Fruit fly (Drosophila melanogaster) whole organism, embryonic: ENCODE measurements around the gene Pif1.

Experiments used
- Bdp1 ChIP-seq: fragments of 200-800 bp; sonication (Bioruptor generic); optimal IDR thresholded peaks from 3 replicates; lab custom pipeline; 2016; ENCODE audit warnings: missing biosample characterization, missing genetic modification characterization
- CG10274 ChIP-seq: fragments of 200-800 bp; sonication (Bioruptor generic); optimal IDR thresholded peaks from 3 replicates; lab custom pipeline; 2017; ENCODE audit warnings: missing biosample characterization, mild to moderate bottlenecking, missing genetic modification characterization
- CG12391 ChIP-seq: fragments of 200-800 bp; sonication (Bioruptor generic); optimal IDR thresholded peaks from 3 replicates; lab custom pipeline; 2018; ENCODE audit warnings: missing biosample characterization, mild to moderate bottlenecking, missing genetic modification characterization, moderate library complexity
- CG12744 ChIP-seq: fragments of 200-800 bp; sonication (Bioruptor generic); optimal IDR thresholded peaks from 2 replicates; lab custom pipeline; 2016; ENCODE audit warnings: missing biosample characterization, missing genetic modification characterization
- CG12942 ChIP-seq: fragments of 200-800 bp; sonication (Bioruptor generic); optimal IDR thresholded peaks from 3 replicates; lab custom pipeline; 2016; ENCODE audit warnings: missing biosample characterization, missing genetic modification characterization
- CG13287 ChIP-seq: fragments of 200-800 bp; sonication (Bioruptor generic); IDR thresholded peaks from 2 replicates; pipeline ENCODE4 v1.3.6; 2022; ENCODE audit warnings: missing biosample characterization, missing genetic modification characterization; ENCODE audit not compliant: partially characterized antibody
- CG13894 ChIP-seq: fragments of 200-800 bp; sonication (Bioruptor generic); optimal IDR thresholded peaks from 3 replicates; lab custom pipeline; 2018; ENCODE audit warnings: missing biosample characterization, mild to moderate bottlenecking, missing genetic modification characterization, moderate library complexity
- CG15479 ChIP-seq: fragments of 200-800 bp; sonication (Bioruptor generic); optimal IDR thresholded peaks from 3 replicates; lab custom pipeline; 2019; ENCODE audit warnings: missing biosample characterization, mild to moderate bottlenecking, missing genetic modification characterization, moderate library complexity
- CG16863 ChIP-seq: fragments of 200-800 bp; sonication (Bioruptor generic); optimal IDR thresholded peaks from 3 replicates; lab custom pipeline; 2016; ENCODE audit warnings: missing biosample characterization, missing genetic modification characterization
- CG1792 ChIP-seq: fragments of 200-800 bp; sonication (Bioruptor generic); optimal IDR thresholded peaks from 2 replicates; lab custom pipeline; 2016; ENCODE audit warnings: missing biosample characterization, missing genetic modification characterization
- CG1832 ChIP-seq: fragments of 200-800 bp; sonication (Bioruptor generic); optimal IDR thresholded peaks from 2 replicates; lab custom pipeline; 2017; ENCODE audit warnings: missing biosample characterization, mild to moderate bottlenecking, missing genetic modification characterization, inconsistent platforms
- CG18764 ChIP-seq: fragments of 200-800 bp; sonication (Bioruptor generic); optimal IDR thresholded peaks from 3 replicates; lab custom pipeline; 2016; ENCODE audit warnings: missing biosample characterization, missing genetic modification characterization
- CG2199 ChIP-seq: fragments of 200-800 bp; sonication (Bioruptor generic); IDR thresholded peaks from 3 replicates; pipeline ENCODE4 v1.3.6; 2022; ENCODE audit warnings: missing biosample characterization, missing genetic modification characterization
- CG2202 ChIP-seq: fragments of 200-800 bp; sonication (Bioruptor generic); optimal IDR thresholded peaks from 2 replicates; lab custom pipeline; 2018; ENCODE audit warnings: missing biosample characterization, mild to moderate bottlenecking, missing genetic modification characterization
- CG31224 ChIP-seq: fragments of 200-800 bp; sonication (Bioruptor generic); IDR thresholded peaks from 2 replicates; pipeline ENCODE4 v1.3.6; 2022; ENCODE audit warnings: missing biosample characterization, missing genetic modification characterization
- CG4424 ChIP-seq: fragments of 200-800 bp; sonication (Bioruptor generic); optimal IDR thresholded peaks from 3 replicates; lab custom pipeline; 2016; ENCODE audit warnings: missing biosample characterization, missing genetic modification characterization
- CG4617 ChIP-seq: fragments of 200-800 bp; sonication (Bioruptor generic); optimal IDR thresholded peaks from 3 replicates; lab custom pipeline; 2016; ENCODE audit warnings: missing biosample characterization, missing genetic modification characterization, borderline replicate concordance
- CG4820 ChIP-seq: fragments of 200-800 bp; sonication (Bioruptor generic); optimal IDR thresholded peaks from 3 replicates; lab custom pipeline; 2016; ENCODE audit warnings: missing biosample characterization, missing genetic modification characterization
- CG7372 ChIP-seq: fragments of 200-800 bp; sonication (Bioruptor generic); IDR thresholded peaks from 2 replicates; pipeline ENCODE4 v1.3.6; 2022; ENCODE audit warnings: missing biosample characterization, missing genetic modification characterization
- CG7987 ChIP-seq: fragments of 200-800 bp; sonication (Bioruptor generic); optimal IDR thresholded peaks from 2 replicates; lab custom pipeline; 2018; ENCODE audit warnings: missing biosample characterization, mild to moderate bottlenecking, missing genetic modification characterization, moderate library complexity
- CrebB ChIP-seq: fragments of 200-800 bp; sonication (Bioruptor generic); optimal IDR thresholded peaks from 3 replicates; lab custom pipeline; 2018; ENCODE audit warnings: missing biosample characterization, mild to moderate bottlenecking, missing genetic modification characterization
- Doc3 ChIP-seq: fragments of 200-800 bp; sonication (Bioruptor generic); IDR thresholded peaks from 3 replicates; pipeline ENCODE4 v1.3.6; 2022; ENCODE audit warnings: missing biosample characterization, missing genetic modification characterization; ENCODE audit not compliant: partially characterized antibody
- Gsc ChIP-seq: fragments of 200-800 bp; sonication (Bioruptor generic); IDR thresholded peaks from 2 replicates; pipeline ENCODE4 v1.3.6; 2022; ENCODE audit warnings: missing biosample characterization, missing genetic modification characterization
- HLH54F ChIP-seq: fragments of 200-800 bp; sonication (Bioruptor generic); optimal IDR thresholded peaks from 3 replicates; lab custom pipeline; 2016; ENCODE audit warnings: missing biosample characterization, missing genetic modification characterization
- HLHmδ ChIP-seq: fragments of 200-800 bp; sonication (Bioruptor generic); optimal IDR thresholded peaks from 2 replicates; lab custom pipeline; 2018; ENCODE audit warnings: missing biosample characterization, mild to moderate bottlenecking, missing genetic modification characterization, moderate library complexity
- Hr51 ChIP-seq, 2 experiments: fragments of 200-800 bp; sonication (Bioruptor generic); optimal IDR thresholded peaks; 2 replicates in 1 of 2; 3 replicates in 1 of 2; lab custom pipeline; 2016 to 2018; ENCODE audit warnings: missing biosample characterization in 2 of 2, missing genetic modification characterization in 2 of 2, mild to moderate bottlenecking in 1 of 2, moderate library complexity in 1 of 2
- Lhr ChIP-seq: fragments of 200-800 bp; sonication (Bioruptor generic); optimal IDR thresholded peaks from 3 replicates; lab custom pipeline; 2017; ENCODE audit warnings: mild to moderate bottlenecking, missing biosample characterization, missing genetic modification reagents, missing genetic modification characterization
- Mrtf ChIP-seq: fragments of 200-800 bp; sonication (Bioruptor generic); IDR thresholded peaks from 3 replicates; pipeline ENCODE4 v1.3.6; 2022; ENCODE audit warnings: missing biosample characterization, missing genetic modification characterization
- Six4 ChIP-seq: fragments of 200-800 bp; sonication (Bioruptor generic); optimal IDR thresholded peaks from 2 replicates; lab custom pipeline; 2016; ENCODE audit warnings: missing biosample characterization, missing genetic modification characterization
- bbx ChIP-seq: fragments of 200-800 bp; sonication (Bioruptor generic); IDR thresholded peaks from 2 replicates; pipeline ENCODE4 v1.3.6; 2022; ENCODE audit warnings: missing biosample characterization, missing genetic modification characterization; ENCODE audit not compliant: partially characterized antibody
- bigmax ChIP-seq: fragments of 200-800 bp; sonication (Bioruptor generic); optimal IDR thresholded peaks from 2 replicates; lab custom pipeline; 2018; ENCODE audit warnings: missing biosample characterization, mild to moderate bottlenecking, missing genetic modification characterization
- dan ChIP-seq: fragments of 200-800 bp; sonication (Bioruptor generic); IDR thresholded peaks from 2 replicates; pipeline ENCODE4 v1.3.6; 2022; ENCODE audit warnings: missing biosample characterization, missing genetic modification characterization
- dimm ChIP-seq: fragments of 200-800 bp; sonication (Bioruptor generic); IDR thresholded peaks from 2 replicates; pipeline ENCODE4 v1.3.6; 2022; ENCODE audit warnings: missing biosample characterization, missing genetic modification characterization
- dpn ChIP-seq, 2 experiments: fragments of 200-800 bp; sonication (Bioruptor generic); optimal IDR thresholded peaks; 3 replicates each; lab custom pipeline; 2016; ENCODE audit warnings: missing biosample characterization in 2 of 2, missing genetic modification characterization in 2 of 2
- dysf ChIP-seq: fragments of 200-800 bp; sonication (Bioruptor generic); IDR thresholded peaks from 3 replicates; pipeline ENCODE4 v1.3.6; 2022; ENCODE audit warnings: missing biosample characterization, missing genetic modification characterization
- emc ChIP-seq: fragments of 200-800 bp; sonication (Bioruptor generic); optimal IDR thresholded peaks from 2 replicates; lab custom pipeline; 2016; ENCODE audit warnings: missing biosample characterization, missing genetic modification characterization
- gcm ChIP-seq: fragments of 200-800 bp; sonication (Bioruptor generic); optimal IDR thresholded peaks from 2 replicates; lab custom pipeline; 2019; ENCODE audit warnings: missing biosample characterization, mild to moderate bottlenecking, missing genetic modification characterization, moderate library complexity
- gsb-n ChIP-seq: fragments of 200-800 bp; sonication (Bioruptor generic); optimal IDR thresholded peaks from 3 replicates; lab custom pipeline; 2018; ENCODE audit warnings: missing biosample characterization, mild to moderate bottlenecking, missing genetic modification characterization
- kah ChIP-seq: fragments of 200-800 bp; sonication (Bioruptor generic); optimal IDR thresholded peaks from 2 replicates; lab custom pipeline; 2018; ENCODE audit warnings: missing biosample characterization, mild to moderate bottlenecking, missing genetic modification characterization
- pfk ChIP-seq: fragments of 200-800 bp; sonication (Bioruptor generic); optimal IDR thresholded peaks from 2 replicates; lab custom pipeline; 2018; ENCODE audit warnings: missing biosample characterization, mild to moderate bottlenecking, missing genetic modification characterization, moderate library complexity
- prd ChIP-seq, 3 experiments: fragments of >200 bp in 2 of 3; fragments of 200-800 bp in 1 of 3; sonication (Bioruptor generic) in 1 of 3; optimal IDR thresholded peaks in 2 of 3; IDR thresholded peaks in 1 of 3; 2 replicates in 2 of 3; 3 replicates in 1 of 3; pipeline versions ENCODE4 v1.3.6 to Lab custom; 2017 to 2022; ENCODE audit warnings: missing biosample characterization in 1 of 3, missing genetic modification characterization in 1 of 3
- sim ChIP-seq: fragments of 200-800 bp; sonication (Bioruptor generic); IDR thresholded peaks from 2 replicates; pipeline ENCODE4 v1.3.6; 2022; ENCODE audit warnings: missing biosample characterization, missing genetic modification characterization
- slbo ChIP-seq: fragments of 200-800 bp; sonication (Bioruptor generic); IDR thresholded peaks from 2 replicates; pipeline ENCODE4 v1.3.6; 2022; ENCODE audit warnings: missing biosample characterization, missing genetic modification characterization
- tap ChIP-seq: fragments of 200-800 bp; optimal IDR thresholded peaks from 3 replicates; lab custom pipeline; 2019; ENCODE audit warnings: missing biosample characterization, mild to moderate bottlenecking, missing genetic modification characterization, moderate library complexity
- trem ChIP-seq: fragments of 200-800 bp; optimal IDR thresholded peaks from 3 replicates; lab custom pipeline; 2019; ENCODE audit warnings: missing biosample characterization, mild to moderate bottlenecking, missing genetic modification characterization, moderate library complexity
- tx ChIP-seq: fragments of 200-800 bp; sonication (Bioruptor generic); optimal IDR thresholded peaks from 2 replicates; lab custom pipeline; 2016; ENCODE audit warnings: missing biosample characterization, missing genetic modification characterization
- vfl ChIP-seq: fragments of 200-800 bp; sonication (Bioruptor generic); optimal IDR thresholded peaks from 2 replicates; lab custom pipeline; 2016; ENCODE audit warnings: missing biosample characterization, missing genetic modification characterization
- yki ChIP-seq: fragments of >200 bp; optimal IDR thresholded peaks from 3 replicates; lab custom pipeline; 2018
- zen ChIP-seq: fragments of 200-800 bp; sonication (Bioruptor generic); optimal IDR thresholded peaks from 3 replicates; lab custom pipeline; 2018; ENCODE audit warnings: missing biosample characterization, mild to moderate bottlenecking, missing genetic modification characterization, moderate library complexity
- zen2 ChIP-seq: fragments of 200-800 bp; sonication (Bioruptor generic); IDR thresholded peaks from 3 replicates; pipeline ENCODE4 v1.3.6; 2022; ENCODE audit warnings: missing biosample characterization, missing genetic modification characterization; ENCODE audit not compliant: partially characterized antibody

Pif1 gene

DNA sequence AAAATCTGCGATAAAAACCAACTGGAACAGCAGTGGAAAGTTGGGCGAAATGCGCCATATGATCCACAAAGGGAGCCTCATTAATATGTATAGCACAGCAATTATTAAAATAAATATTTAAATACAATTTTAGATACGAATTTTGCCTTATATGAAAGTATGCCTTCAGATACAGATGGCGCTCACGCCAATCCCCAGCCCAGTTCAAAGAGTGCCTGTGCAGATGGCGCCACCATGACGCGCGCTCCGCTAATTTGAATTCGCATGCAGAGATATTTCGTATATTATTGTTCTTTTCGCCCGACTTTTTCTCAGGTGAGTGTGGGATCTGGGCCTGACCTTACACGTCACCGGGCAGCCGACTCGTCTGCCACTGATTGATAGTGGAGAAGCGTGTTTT lies 2.4 kb upstream of the Pif1 start, which contains the start of gene Pgant4 (continued):
- TF ChIP-seq Bdp1 (GFP tag; lab: Kevin White, UChicago) (no peak), CG12744 (GFP tag; lab: Kevin White, UChicago) (peak; percentile 45), yki (no peak), CG31224 (no peak; the same call in 1 of the 2 replicates), CG12942 (GFP tag; lab: Kevin White, UChicago) (peak; percentile 2), CG2199 (GFP tag; lab: Robert Waterston, UW) (peak; percentile 79), CG4424 (GFP tag; lab: Kevin White, UChicago) (peak; percentile 56), bigmax (GFP tag; lab: Kevin White, UChicago) (no peak), CG1792 (GFP tag; lab: Kevin White, UChicago) (no peak), HLH54F (GFP tag; lab: Kevin White, UChicago) (peak; percentile 13), dpn (GFP tag; optimal IDR thresholded peaks at IDR 0.05; lab: Kevin White, UChicago) (peak; percentile 40 to 69), CG2202 (tag; lab: Kevin White, UChicago) (no peak), sim (no peak), CG15479 (no peak), tap (no peak), CG7372 (peak; percentile 55; the same call in 1 of the 2 replicates), CG12391 (tag; lab: Kevin White, UChicago) (peak; percentile 18), vfl (no peak), Gsc (GFP tag; lab: Robert Waterston, UW) (no peak; the same call in 1 of the 2 replicates), Mrtf (GFP tag; lab: Robert Waterston, UW) (peak; percentile 79; the same call in 2 of the 3 replicates), pfk (GFP tag; lab: Kevin White, UChicago) (no peak), Doc3 (GFP tag; lab: Robert Waterston, UW) (no peak), prd (optimal IDR thresholded peaks at IDR 0.05; lab: Kevin White, UChicago) (no peak), prd (GFP tag; IDR thresholded peaks at IDR 0.05; lab: Robert Waterston, UW) (peak; percentile 92), CG4617 (GFP tag; lab: Kevin White, UChicago) (peak; percentile 28), gcm (no peak), Lhr (GFP tag; lab: Kevin White, UChicago) (peak; percentile 68), emc (GFP tag; lab: Kevin White, UChicago) (no peak), CG4820 (GFP tag; lab: Kevin White, UChicago) (peak; percentile 51), Six4 (GFP tag; lab: Kevin White, UChicago) (no peak), dysf (GFP tag; lab: Robert Waterston, UW) (peak; percentile 74), CG1832 (GFP tag; lab: Kevin White, UChicago) (no peak), slbo (GFP tag; lab: Robert Waterston, UW) (peak; percentile 83), CG18764 (GFP tag; lab: Kevin White, UChicago) (peak; percentile 17), zen (tag; lab: Kevin White, UChicago) (peak; percentile 52), bbx (GFP tag; lab: Robert Waterston, UW) (no peak), CG13287 (GFP tag; lab: Robert Waterston, UW) (no peak), gsb-n (peak; percentile 89), CG13894 (peak; percentile 88), CG7987 (GFP tag; lab: Kevin White, UChicago) (peak; percentile 38), HLHmδ (GFP tag; lab: Kevin White, UChicago) (peak; percentile 24), dimm (GFP tag; lab: Robert Waterston, UW) (no peak), kah (GFP tag; lab: Kevin White, UChicago) (no peak), zen2 (GFP tag; lab: Robert Waterston, UW) (no peak), tx (no peak), CG10274 (no peak), CrebB (no peak), Hr51 (GFP tag; optimal IDR thresholded peaks at IDR 0.05; lab: Kevin White, UChicago) (no peak), trem (tag; lab: Kevin White, UChicago) (no peak), dan (no peak), CG16863 (GFP tag; lab: Kevin White, UChicago) (peak; percentile 37)
